Worm (Caenorhabditis elegans): Measurements from ENCODE around the gene C54D10.10.
A peak's percentile ranks its signal among the peaks of the same experiment; 100 is the strongest.

Gene C54D10.10

ce11 chrV:12414362-12414761, 35.4 kb downstream of the C54D10.10 start:
- TF ChIP-seq nhr-12 (tag; optimal IDR thresholded peaks at IDR 0.05) = no peak
- TF ChIP-seq ces-1 (GFP tag; optimal IDR thresholded peaks at IDR 0.05) = no peak
- TF ChIP-seq flh-1 (GFP tag; optimal IDR thresholded peaks at IDR 0.05) = no peak
- no peak for TF ChIP-seq sem-2 (GFP tag; optimal IDR thresholded peaks at IDR 0.05)
- no peak for TF ChIP-seq nhr-237 (tag; optimal IDR thresholded peaks at IDR 0.05)
- no peak for TF ChIP-seq snpc-4 (tag; optimal IDR thresholded peaks at IDR 0.05)
- no peak for TF ChIP-seq tbx-8 (GFP tag; optimal IDR thresholded peaks at IDR 0.05)
- no peak for TF ChIP-seq nhr-2 (tag; optimal IDR thresholded peaks at IDR 0.05)
- no peak for TF ChIP-seq mab-5 (tag; optimal IDR thresholded peaks at IDR 0.05)
- TF ChIP-seq ham-2 (GFP tag; optimal IDR thresholded peaks at IDR 0.05) = no peak
- no peak for TF ChIP-seq unc-120 (tag; optimal IDR thresholded peaks at IDR 0.05; ENCODE audit: poor library complexity, severe bottlenecking)
- TF ChIP-seq ceh-83 (GFP tag; optimal IDR thresholded peaks at IDR 0.05) = no peak
- no peak for TF ChIP-seq lsy-2 (tag; optimal IDR thresholded peaks at IDR 0.05)
- TF ChIP-seq nhr-28 (tag; optimal IDR thresholded peaks at IDR 0.05) = no peak
- no peak for TF ChIP-seq mep-1 (tag; optimal IDR thresholded peaks at IDR 0.05)
- no peak for TF ChIP-seq nhr-76 (tag; optimal IDR thresholded peaks at IDR 0.05)

ce11 chrV:12413651-12414114, 36.1 kb downstream of the C54D10.10 start, which contains the start of gene cdr-6:
cdr-6 (minus strand) TSS chrV:12413701.
- TF ChIP-seq mls-2 (tag; optimal IDR thresholded peaks at IDR 0.05) (no peak), ces-1 (GFP tag; optimal IDR thresholded peaks at IDR 0.05) (peak; percentile 22)

- no peak for TF ChIP-seq ceh-39 (tag; optimal IDR thresholded peaks at IDR 0.05)
- no peak for TF ChIP-seq elt-1 (tag; optimal IDR thresholded peaks at IDR 0.05; ENCODE audit: borderline replicate concordance, insufficient read depth)
- no peak for TF ChIP-seq unc-120 (tag; optimal IDR thresholded peaks at IDR 0.05; ENCODE audit: poor library complexity, severe bottlenecking)
- no peak for TF ChIP-seq mls-2 (tag; optimal IDR thresholded peaks at IDR 0.05)
- no peak for TF ChIP-seq ceh-83 (GFP tag; optimal IDR thresholded peaks at IDR 0.05)
- TF ChIP-seq sem-2 (GFP tag; optimal IDR thresholded peaks at IDR 0.05) = no peak
- TF ChIP-seq sptf-1 (tag; optimal IDR thresholded peaks at IDR 0.05) = no peak
Measured at ce11 chrV:12412321-12412720, 37.5 kb downstream of the C54D10.10 start.

- TF ChIP-seq elt-1 (tag; optimal IDR thresholded peaks at IDR 0.05; ENCODE audit: borderline replicate concordance, insufficient read depth) (peak; percentile 12), zip-8 (tag; optimal IDR thresholded peaks at IDR 0.05) (no peak), sem-2 (GFP tag; optimal IDR thresholded peaks at IDR 0.05) (no peak)
Measured at ce11 chrV:12411909-12412308, 37.9 kb downstream of the C54D10.10 start, which contains the start of gene cdr-7. cdr-7 (minus strand) TSS chrV:12412113.

- TF ChIP-seq mls-2 (tag; optimal IDR thresholded peaks at IDR 0.05) = no peak
- no peak for TF ChIP-seq nhr-76 (tag; optimal IDR thresholded peaks at IDR 0.05)
- TF ChIP-seq unc-62 (GFP tag; optimal IDR thresholded peaks at IDR 0.05) = no peak
- TF ChIP-seq M03D4.4 (tag; optimal IDR thresholded peaks at IDR 0.05) = no peak
- TF ChIP-seq unc-39 (tag; optimal IDR thresholded peaks at IDR 0.05) = no peak
- no peak for TF ChIP-seq cnd-1 (tag; optimal IDR thresholded peaks at IDR 0.05)
- TF ChIP-seq snpc-4 (tag; optimal IDR thresholded peaks at IDR 0.05) = no peak
Measured at ce11 chrV:12410416-12411001, 39.3 kb downstream of the C54D10.10 start, which contains the start of gene hrg-2. hrg-2 (minus strand) TSS chrV:12410513.

- TF ChIP-seq nhr-2 (tag; optimal IDR thresholded peaks at IDR 0.05) (no peak), ztf-11 (tag; optimal IDR thresholded peaks at IDR 0.05) (no peak), ces-1 (GFP tag; optimal IDR thresholded peaks at IDR 0.05) (no peak), snpc-4 (tag; optimal IDR thresholded peaks at IDR 0.05) (no peak), mab-5 (tag; optimal IDR thresholded peaks at IDR 0.05) (no peak), nhr-237 (tag; optimal IDR thresholded peaks at IDR 0.05) (no peak), lin-32 (GFP tag; optimal IDR thresholded peaks at IDR 0.05) (no peak), drap-1 (GFP tag; optimal IDR thresholded peaks at IDR 0.05) (no peak), M03D4.4 (tag; optimal IDR thresholded peaks at IDR 0.05) (no peak), unc-39 (tag; optimal IDR thresholded peaks at IDR 0.05) (no peak), elt-1 (tag; optimal IDR thresholded peaks at IDR 0.05; ENCODE audit: borderline replicate concordance, insufficient read depth) (no peak), unc-120 (tag; optimal IDR thresholded peaks at IDR 0.05; ENCODE audit: poor library complexity, severe bottlenecking) (no peak), tbx-8 (GFP tag; optimal IDR thresholded peaks at IDR 0.05) (no peak), ham-2 (GFP tag; optimal IDR thresholded peaks at IDR 0.05) (no peak), zip-8 (tag; optimal IDR thresholded peaks at IDR 0.05) (no peak), lin-13 (tag; optimal IDR thresholded peaks at IDR 0.05) (no peak), sem-2 (GFP tag; optimal IDR thresholded peaks at IDR 0.05) (no peak)
Measured at ce11 chrV:12408996-12409395, 40.8 kb downstream of the C54D10.10 start.
